Worm (Caenorhabditis elegans): ENCODE results near the gene srx-136.

- no peak for TF ChIP-seq flt-1 (GFP tag; IDR thresholded peaks at IDR 0.05)
- no peak for TF ChIP-seq med-1 (GFP tag; optimal IDR thresholded peaks at IDR 0.05; ENCODE audit: insufficient read depth)
- no peak for TF ChIP-seq tab-1 (GFP tag; IDR thresholded peaks at IDR 0.05)
- TF ChIP-seq cog-1 (tag; optimal IDR thresholded peaks at IDR 0.05), result no peak
- no peak for TF ChIP-seq T22C8.4 (GFP tag; IDR thresholded peaks at IDR 0.05)
- TF ChIP-seq klf-2 (GFP tag; conservative IDR thresholded peaks at IDR 0.05), result no peak
- no peak for TF ChIP-seq ztf-23 (GFP tag; IDR thresholded peaks at IDR 0.05)
Measured at ce11 chrV:13856376-13856775, 856 bp upstream of the srx-136 start, which contains the start of gene srx-134.
